Fruit fly (Drosophila melanogaster): ENCODE results near the gene Dhpr.

Gene Dhpr

DNA sequence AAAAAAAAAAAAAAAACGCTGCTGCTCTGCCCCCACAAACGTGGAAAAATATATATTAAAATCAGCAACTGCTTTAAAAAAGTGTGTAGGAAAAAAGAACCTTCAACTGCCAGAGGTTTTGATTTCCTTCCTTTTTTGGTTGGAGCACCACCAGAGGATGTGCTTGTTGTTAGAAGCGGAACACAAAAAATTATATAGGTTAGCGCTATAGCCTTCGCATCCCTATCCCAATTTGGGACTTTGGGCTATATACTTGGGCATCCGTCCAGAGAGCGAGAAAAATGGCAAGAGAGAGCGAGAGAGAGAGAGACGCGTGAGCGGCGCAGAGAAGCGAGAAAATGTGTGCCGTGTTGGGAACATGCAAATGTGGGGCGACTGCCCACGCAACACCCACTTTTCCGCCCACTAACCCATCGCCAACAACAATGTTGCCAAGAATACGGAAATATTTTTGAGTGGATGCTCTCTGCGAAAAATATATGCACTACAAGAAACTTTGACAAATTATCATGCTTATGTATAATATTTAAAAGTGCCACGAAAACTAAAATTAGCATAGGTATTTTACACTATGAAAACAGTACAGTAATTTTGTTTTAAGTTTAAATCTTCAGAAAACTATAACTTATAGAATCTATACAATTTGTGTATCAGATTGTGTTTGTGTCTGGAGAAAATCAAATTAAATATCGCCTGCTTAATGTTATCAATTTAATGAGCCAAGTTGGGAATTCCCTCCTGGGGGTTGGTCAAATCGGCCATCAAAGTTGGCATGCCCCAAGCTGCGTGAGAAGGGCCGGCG, 7.3 kb upstream of the Dhpr start (continued):
- TF ChIP-seq vri (GFP tag; optimal IDR thresholded peaks at IDR 0.05): no peak
- no peak for TF ChIP-seq CG11902 (GFP tag; optimal IDR thresholded peaks at IDR 0.05)
- TF ChIP-seq CG11762 (GFP tag; optimal IDR thresholded peaks at IDR 0.05; ENCODE audit: insufficient read depth): no peak
- peak; percentile 16 for TF ChIP-seq CG10669 (GFP tag; optimal IDR thresholded peaks at IDR 0.05)
- TF ChIP-seq esn (GFP tag; optimal IDR thresholded peaks at IDR 0.05): peak; percentile 14
- TF ChIP-seq Lpt (GFP tag; optimal IDR thresholded peaks at IDR 0.05): peak; percentile 3
- peak; percentile 2 for TF ChIP-seq Hr39 (GFP tag; optimal IDR thresholded peaks at IDR 0.05)
- peak; percentile 23; the same call in 1 of the 2 replicates for TF ChIP-seq CG15336 (GFP tag; IDR thresholded peaks at IDR 0.05)
- TF ChIP-seq Sox102F (GFP tag; optimal IDR thresholded peaks at IDR 0.05): no peak
- no peak for TF ChIP-seq Gug (GFP tag; IDR thresholded peaks at IDR 0.05)
- peak; percentile 19 for TF ChIP-seq OdsH (GFP tag; optimal IDR thresholded peaks at IDR 0.05)
- TF ChIP-seq eg (GFP tag; IDR thresholded peaks at IDR 0.05): peak; percentile 54; the same call in 1 of the 3 replicates
- no peak for TF ChIP-seq lz (GFP tag; optimal IDR thresholded peaks at IDR 0.05)
- peak; percentile 65 for TF ChIP-seq Hr4 (GFP tag; optimal IDR thresholded peaks at IDR 0.05)
- TF ChIP-seq salr (GFP tag; optimal IDR thresholded peaks at IDR 0.05): no peak
- TF ChIP-seq net (GFP tag; optimal IDR thresholded peaks at IDR 0.05): no peak
- TF ChIP-seq CG3919 (GFP tag; optimal IDR thresholded peaks at IDR 0.05): no peak
- peak; percentile 76 for TF ChIP-seq CG32006 (GFP tag; optimal IDR thresholded peaks at IDR 0.05)
- TF ChIP-seq CG34406 (GFP tag; optimal IDR thresholded peaks at IDR 0.05): no peak

dm6 chr3L:9127690-9128458, 6.5 kb upstream of the Dhpr start:
- no peak for TF ChIP-seq CG6792 (GFP tag; optimal IDR thresholded peaks at IDR 0.05)
- TF ChIP-seq CG8319 (GFP tag; optimal IDR thresholded peaks at IDR 0.05): no peak
- no peak for TF ChIP-seq CG6808 (GFP tag; optimal IDR thresholded peaks at IDR 0.05)
- peak; percentile 17 for TF ChIP-seq CG3919 (GFP tag; optimal IDR thresholded peaks at IDR 0.05)
- TF ChIP-seq salr (GFP tag; optimal IDR thresholded peaks at IDR 0.05): peak in 1 of 2 experiments; percentile 26
- no peak for TF ChIP-seq CG3032 (tag; optimal IDR thresholded peaks at IDR 0.05)
- TF ChIP-seq CG6276 (GFP tag; optimal IDR thresholded peaks at IDR 0.05): peak; percentile 49
- TF ChIP-seq Ets21C (GFP tag; optimal IDR thresholded peaks at IDR 0.05): no peak
- no peak for TF ChIP-seq dsx (GFP tag; optimal IDR thresholded peaks at IDR 0.05; ENCODE audit: poor library complexity, severe bottlenecking)
- TF ChIP-seq Ets96B (tag; optimal IDR thresholded peaks at IDR 0.05): peak; percentile 24
- no peak for TF ChIP-seq svp (GFP tag)
- no peak for TF ChIP-seq Hr38 (GFP tag; optimal IDR thresholded peaks at IDR 0.05)
- peak; percentile 24 for TF ChIP-seq pdm3 (GFP tag; optimal IDR thresholded peaks at IDR 0.05)
- TF ChIP-seq Gug (GFP tag; IDR thresholded peaks at IDR 0.05): no peak
- TF ChIP-seq fd59A (GFP tag; optimal IDR thresholded peaks at IDR 0.05): no peak
- peak; percentile 30 for TF ChIP-seq CG10631 (GFP tag; optimal IDR thresholded peaks at IDR 0.05)
- TF ChIP-seq Hr4 (GFP tag; optimal IDR thresholded peaks at IDR 0.05): peak; percentile 60
- TF ChIP-seq CG9139 (GFP tag; optimal IDR thresholded peaks at IDR 0.05): no peak
- peak; percentile 11 for TF ChIP-seq acj6 (GFP tag; optimal IDR thresholded peaks at IDR 0.05)
- peak; percentile 13 for TF ChIP-seq Eip75B (GFP tag; optimal IDR thresholded peaks at IDR 0.05)
- TF ChIP-seq CG6854 (GFP tag; optimal IDR thresholded peaks at IDR 0.05): no peak
- TF ChIP-seq Lpt (GFP tag; optimal IDR thresholded peaks at IDR 0.05): no peak
- peak; percentile 29; the same call in 1 of the 3 replicates for TF ChIP-seq eg (GFP tag; IDR thresholded peaks at IDR 0.05)
- TF ChIP-seq esn (GFP tag; optimal IDR thresholded peaks at IDR 0.05): no peak
- TF ChIP-seq cyc (GFP tag; optimal IDR thresholded peaks at IDR 0.05): no peak
- TF ChIP-seq CG1621 (tag; optimal IDR thresholded peaks at IDR 0.05): no peak
- TF ChIP-seq Eip78C (GFP tag): peak; percentile 74
- no peak for TF ChIP-seq Eip93F (GFP tag; optimal IDR thresholded peaks at IDR 0.05)
- TF ChIP-seq CG11762 (GFP tag; optimal IDR thresholded peaks at IDR 0.05; ENCODE audit: insufficient read depth): no peak
- no peak for TF ChIP-seq CG11902 (GFP tag; optimal IDR thresholded peaks at IDR 0.05)
- TF ChIP-seq Sox14 (GFP tag; optimal IDR thresholded peaks at IDR 0.05): peak; percentile 24
- TF ChIP-seq ss (GFP tag; optimal IDR thresholded peaks at IDR 0.05): peak in 1 of 2 experiments; percentile 0
- TF ChIP-seq CG16779 (tag; optimal IDR thresholded peaks at IDR 0.05): no peak
- TF ChIP-seq net (GFP tag; optimal IDR thresholded peaks at IDR 0.05): no peak
- TF ChIP-seq Blimp-1 (GFP tag; optimal IDR thresholded peaks at IDR 0.05): no peak
- no peak for TF ChIP-seq Met (GFP tag; optimal IDR thresholded peaks at IDR 0.05)
- TF ChIP-seq achi (GFP tag; optimal IDR thresholded peaks at IDR 0.05): peak; percentile 7
